Fruit fly (Drosophila melanogaster) whole organism, embryonic: Measurements from ENCODE around the gene Hecw.

ENCODE experiments used
- ATbp ChIP-seq: fragments of 200-800 bp; sonication (Bioruptor generic); optimal IDR thresholded peaks from 2 replicates; lab custom pipeline; 2017; ENCODE audit warnings: missing biosample characterization, mild to moderate bottlenecking, missing genetic modification characterization, missing genetic modification reagents
- Ada2b ChIP-seq: fragments of 200-800 bp; sonication (Bioruptor generic); IDR thresholded peaks from 2 replicates; pipeline ENCODE4 v1.3.6; 2022; ENCODE audit warnings: missing biosample characterization, missing genetic modification characterization
- CG11247 ChIP-seq: fragments of 200-800 bp; sonication (Bioruptor generic); IDR thresholded peaks from 2 replicates; pipeline ENCODE4 v1.3.6; 2022; ENCODE audit warnings: missing biosample characterization, missing genetic modification characterization
- CG11696 ChIP-seq: fragments of 200-800 bp; sonication (Bioruptor generic); IDR thresholded peaks from 2 replicates; pipeline ENCODE4 v1.3.6; 2022; ENCODE audit warnings: missing biosample characterization, missing genetic modification characterization
- CG13894 ChIP-seq: fragments of 200-800 bp; sonication (Bioruptor generic); optimal IDR thresholded peaks from 3 replicates; lab custom pipeline; 2018; ENCODE audit warnings: missing biosample characterization, mild to moderate bottlenecking, missing genetic modification characterization, moderate library complexity
- CG15073 ChIP-seq: fragments of 200-800 bp; sonication (Bioruptor generic); optimal IDR thresholded peaks from 2 replicates; lab custom pipeline; 2016; ENCODE audit warnings: missing biosample characterization, missing genetic modification characterization
- CG16779 ChIP-seq: fragments of 200-800 bp; sonication (Bioruptor generic); IDR thresholded peaks from 2 replicates; pipeline ENCODE4 v1.3.6; 2022; ENCODE audit warnings: missing biosample characterization, missing genetic modification characterization
- CG17361 ChIP-seq: fragments of 200-800 bp; sonication (Bioruptor generic); IDR thresholded peaks from 3 replicates; pipeline ENCODE4 v1.3.6; 2022; ENCODE audit warnings: missing biosample characterization, missing genetic modification characterization
- CG18262 ChIP-seq: fragments of 200-800 bp; optimal IDR thresholded peaks from 3 replicates; lab custom pipeline; 2019; ENCODE audit warnings: missing biosample characterization, mild to moderate bottlenecking, missing genetic modification characterization, moderate library complexity
- CG2712 ChIP-seq: fragments of 200-800 bp; optimal IDR thresholded peaks from 3 replicates; lab custom pipeline; 2019; ENCODE audit warnings: missing biosample characterization, mild to moderate bottlenecking, missing genetic modification characterization, moderate library complexity
- CG2889 ChIP-seq: fragments of 200-800 bp; sonication (Bioruptor generic); IDR thresholded peaks from 3 replicates; pipeline ENCODE4 v1.3.6; 2022; ENCODE audit warnings: missing biosample characterization, missing genetic modification characterization
- CG30431 ChIP-seq: fragments of 200-800 bp; sonication (Bioruptor generic); optimal IDR thresholded peaks from 2 replicates; lab custom pipeline; 2017; ENCODE audit warnings: missing biosample characterization, missing genetic modification characterization
- CG31388 ChIP-seq: fragments of 200-800 bp; sonication (Bioruptor generic); optimal IDR thresholded peaks from 2 replicates; lab custom pipeline; 2016; ENCODE audit warnings: missing biosample characterization, missing genetic modification characterization
- CG3847 ChIP-seq: fragments of 200-800 bp; sonication (Bioruptor generic); IDR thresholded peaks from 2 replicates; pipeline ENCODE4 v1.3.6; 2022; ENCODE audit warnings: missing biosample characterization, missing genetic modification characterization
- CG4282 ChIP-seq: fragments of 200-800 bp; sonication (Bioruptor generic); optimal IDR thresholded peaks from 2 replicates; lab custom pipeline; 2016; ENCODE audit warnings: missing biosample characterization, missing genetic modification characterization
- CG4328 ChIP-seq: fragments of 200-800 bp; sonication (Bioruptor generic); optimal IDR thresholded peaks from 3 replicates; lab custom pipeline; 2017; ENCODE audit warnings: missing biosample characterization, missing genetic modification reagents, missing genetic modification characterization
- CG4360 ChIP-seq: fragments of 200-800 bp; sonication (Bioruptor generic); IDR thresholded peaks from 2 replicates; pipeline ENCODE4 v1.3.6; 2022; ENCODE audit warnings: missing biosample characterization, missing genetic modification characterization
- CG4617 ChIP-seq: fragments of 200-800 bp; sonication (Bioruptor generic); optimal IDR thresholded peaks from 3 replicates; lab custom pipeline; 2016; ENCODE audit warnings: missing biosample characterization, missing genetic modification characterization, borderline replicate concordance
- CG4820 ChIP-seq: fragments of 200-800 bp; sonication (Bioruptor generic); optimal IDR thresholded peaks from 3 replicates; lab custom pipeline; 2016; ENCODE audit warnings: missing biosample characterization, missing genetic modification characterization
- CG5245 ChIP-seq: fragments of 200-800 bp; sonication (Bioruptor generic); optimal IDR thresholded peaks from 3 replicates; lab custom pipeline; 2016; ENCODE audit warnings: missing biosample characterization, missing genetic modification characterization
- CG6175 ChIP-seq: fragments of 200-800 bp; sonication (Bioruptor generic); IDR thresholded peaks from 3 replicates; pipeline ENCODE4 v1.3.6; 2022; ENCODE audit warnings: missing biosample characterization, missing genetic modification characterization
- CG6683 ChIP-seq: fragments of 200-800 bp; sonication (Bioruptor generic); optimal IDR thresholded peaks from 2 replicates; lab custom pipeline; 2017; ENCODE audit warnings: missing biosample characterization, mild to moderate bottlenecking, missing genetic modification characterization, missing genetic modification reagents
- CG7928 ChIP-seq: fragments of 200-800 bp; sonication (Bioruptor generic); optimal IDR thresholded peaks from 2 replicates; lab custom pipeline; 2017; ENCODE audit warnings: missing biosample characterization, mild to moderate bottlenecking, missing genetic modification characterization
- CG7963 ChIP-seq: fragments of 200-800 bp; sonication (Bioruptor generic); IDR thresholded peaks from 3 replicates; pipeline ENCODE4 v1.3.6; 2022; ENCODE audit warnings: missing biosample characterization, missing genetic modification characterization; ENCODE audit not compliant: partially characterized antibody
- CG8359 ChIP-seq: fragments of 200-800 bp; sonication (Bioruptor generic); optimal IDR thresholded peaks from 2 replicates; lab custom pipeline; 2017; ENCODE audit warnings: missing biosample characterization, mild to moderate bottlenecking, missing genetic modification characterization, borderline replicate concordance
- CG9797 ChIP-seq: fragments of 200-800 bp; sonication (Bioruptor generic); optimal IDR thresholded peaks from 3 replicates; lab custom pipeline; 2018; ENCODE audit warnings: missing biosample characterization, mild to moderate bottlenecking, missing genetic modification characterization
- D19B ChIP-seq: fragments of 200-800 bp; sonication (Bioruptor generic); optimal IDR thresholded peaks from 2 replicates; lab custom pipeline; 2017; ENCODE audit warnings: missing biosample characterization, mild to moderate bottlenecking, missing genetic modification characterization
- Dip3 ChIP-seq: fragments of 200-800 bp; sonication (Bioruptor generic); optimal IDR thresholded peaks from 3 replicates; lab custom pipeline; 2016; ENCODE audit warnings: missing biosample characterization, missing genetic modification characterization
- Doc2 ChIP-seq: fragments of 200-800 bp; sonication (Bioruptor generic); IDR thresholded peaks from 2 replicates; pipeline ENCODE4 v1.3.6; 2022; ENCODE audit warnings: missing biosample characterization, missing genetic modification characterization
- Fer1 ChIP-seq: fragments of 200-800 bp; sonication (Bioruptor generic); optimal IDR thresholded peaks from 2 replicates; lab custom pipeline; 2017; ENCODE audit warnings: missing biosample characterization, mild to moderate bottlenecking, missing genetic modification characterization
- Lhr ChIP-seq: fragments of 200-800 bp; sonication (Bioruptor generic); optimal IDR thresholded peaks from 3 replicates; lab custom pipeline; 2017; ENCODE audit warnings: mild to moderate bottlenecking, missing biosample characterization, missing genetic modification reagents, missing genetic modification characterization
- MESR4 ChIP-seq: fragments of 200-800 bp; sonication (Bioruptor generic); optimal IDR thresholded peaks from 2 replicates; lab custom pipeline; 2018; ENCODE audit warnings: missing biosample characterization, mild to moderate bottlenecking, missing genetic modification characterization, moderate library complexity
- Nf-YA ChIP-seq: fragments of 200-800 bp; sonication (Bioruptor generic); IDR thresholded peaks from 2 replicates; pipeline ENCODE4 v1.3.6; 2022; ENCODE audit warnings: missing biosample characterization, missing genetic modification characterization
- Oaz ChIP-seq: fragments of 200-800 bp; sonication (Bioruptor generic); IDR thresholded peaks from 2 replicates; pipeline ENCODE4 v1.3.6; 2022; ENCODE audit warnings: missing biosample characterization, missing genetic modification characterization
- Ptx1 ChIP-seq: fragments of 200-800 bp; sonication (Bioruptor generic); IDR thresholded peaks from 2 replicates; pipeline ENCODE4 v1.3.6; 2022; ENCODE audit warnings: missing biosample characterization, missing genetic modification characterization
- Sry-β ChIP-seq: fragments of 200-800 bp; sonication (Bioruptor generic); optimal IDR thresholded peaks from 2 replicates; lab custom pipeline; 2018; ENCODE audit warnings: missing biosample characterization, mild to moderate bottlenecking, missing genetic modification characterization, moderate library complexity
- Ssrp ChIP-seq: fragments of 200-800 bp; sonication (Bioruptor generic); optimal IDR thresholded peaks from 2 replicates; lab custom pipeline; 2018; ENCODE audit warnings: missing biosample characterization, mild to moderate bottlenecking, missing genetic modification characterization, moderate library complexity
- YL-1 ChIP-seq: fragments of 200-800 bp; sonication (Bioruptor generic); optimal IDR thresholded peaks from 3 replicates; lab custom pipeline; 2017; ENCODE audit warnings: missing biosample characterization, mild to moderate bottlenecking, missing genetic modification characterization
- aop ChIP-seq: fragments of 200-800 bp; sonication (Bioruptor generic); IDR thresholded peaks from 2 replicates; pipeline ENCODE4 v1.3.6; 2022; ENCODE audit warnings: missing biosample characterization, missing genetic modification characterization
- croc ChIP-seq: fragments of 200-800 bp; sonication (Bioruptor generic); conservative IDR thresholded peaks from 3 replicates; pipeline ENCODE4 v1.3.6; 2022; ENCODE audit warnings: missing biosample characterization, missing genetic modification characterization
- crol ChIP-seq: fragments of 200-800 bp; sonication (Bioruptor generic); IDR thresholded peaks from 2 replicates; pipeline ENCODE4 v1.3.6; 2022; ENCODE audit warnings: missing biosample characterization, missing genetic modification characterization
- dm ChIP-seq: fragments of 200-800 bp; sonication (Bioruptor generic); optimal IDR thresholded peaks from 3 replicates; lab custom pipeline; 2016; ENCODE audit warnings: missing biosample characterization, missing genetic modification characterization
- ftz-f1 ChIP-seq: fragments of 200-800 bp; sonication (Bioruptor generic); optimal IDR thresholded peaks from 2 replicates; lab custom pipeline; 2016; ENCODE audit warnings: missing biosample characterization, missing genetic modification characterization
- gro ChIP-seq: fragments of 200-800 bp; sonication (Bioruptor generic); optimal IDR thresholded peaks from 2 replicates; lab custom pipeline; 2016; ENCODE audit warnings: missing biosample characterization, missing genetic modification characterization
- luna ChIP-seq: fragments of 200-800 bp; sonication (Bioruptor generic); optimal IDR thresholded peaks from 2 replicates; lab custom pipeline; 2016; ENCODE audit warnings: missing biosample characterization, missing genetic modification characterization
- nau ChIP-seq: fragments of 200-800 bp; sonication (Bioruptor generic); optimal IDR thresholded peaks from 3 replicates; lab custom pipeline; 2017; ENCODE audit warnings: missing biosample characterization, mild to moderate bottlenecking, missing genetic modification characterization, missing genetic modification reagents
- phol ChIP-seq: fragments of 200-800 bp; sonication (Bioruptor generic); optimal IDR thresholded peaks from 3 replicates; lab custom pipeline; 2018; ENCODE audit warnings: missing biosample characterization, mild to moderate bottlenecking, missing genetic modification characterization, moderate library complexity
- tll ChIP-seq, 2 experiments: fragments of 200-800 bp in 1 of 2; fragments of >200 bp in 1 of 2; sonication (Bioruptor generic) in 1 of 2; optimal IDR thresholded peaks; 2 replicates each; lab custom pipeline; 2017 to 2019; ENCODE audit warnings: missing biosample characterization in 2 of 2, missing genetic modification characterization in 2 of 2, mild to moderate bottlenecking in 1 of 2, moderate library complexity in 1 of 2
- twi ChIP-seq: fragments of 200-800 bp; optimal IDR thresholded peaks from 2 replicates; lab custom pipeline; 2019; ENCODE audit warnings: missing biosample characterization, mild to moderate bottlenecking, missing genetic modification characterization, moderate library complexity
- unc-4 ChIP-seq: fragments of 200-800 bp; sonication (Bioruptor generic); IDR thresholded peaks from 2 replicates; pipeline ENCODE4 v1.3.6; 2022; ENCODE audit warnings: missing biosample characterization, missing genetic modification characterization; ENCODE audit not compliant: partially characterized antibody
- wdn ChIP-seq: fragments of 200-800 bp; sonication (Bioruptor generic); IDR thresholded peaks from 2 replicates; pipeline ENCODE4 v1.3.6; 2022; ENCODE audit warnings: missing biosample characterization, missing genetic modification characterization

The Hecw gene

DNA sequence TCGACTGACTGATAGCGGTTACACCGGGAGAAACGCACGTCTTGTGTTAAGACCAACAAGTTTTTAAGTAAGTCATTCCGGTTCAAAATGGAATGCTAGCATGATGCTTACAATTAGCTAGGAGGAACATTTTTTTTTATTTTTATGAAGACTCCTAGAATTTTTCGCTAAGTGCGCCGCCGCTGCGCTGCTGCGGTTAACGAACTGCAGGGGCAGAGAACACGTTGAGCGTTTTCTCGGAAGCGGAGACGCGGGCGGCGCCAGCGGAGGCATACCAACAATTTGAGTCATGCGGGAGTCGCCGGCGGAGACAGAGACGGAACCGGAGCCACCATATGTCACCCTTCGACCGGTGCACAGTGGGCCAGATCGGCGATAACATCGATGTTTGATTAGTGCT, 37.3 kb downstream of the Hecw start (continued):
- TF ChIP-seq Oaz (GFP tag; lab: Robert Waterston, UW) (peak; percentile 96), CG31388 (peak; percentile 93), CG6175 (GFP tag; lab: Robert Waterston, UW) (peak; percentile 91), CG2712 (tag; lab: Kevin White, UChicago) (peak; percentile 97), D19B (GFP tag; lab: Kevin White, UChicago) (peak; percentile 79), ATbp (GFP tag; lab: Kevin White, UChicago) (peak; percentile 97), Ssrp (tag; lab: Kevin White, UChicago) (peak; percentile 94), CG16779 (peak; percentile 94), CG4360 (peak; percentile 84), tll (GFP tag; optimal IDR thresholded peaks at IDR 0.05; lab: Kevin White, UChicago) (peak in 1 of 2 experiments; percentile 56), CG30431 (GFP tag; lab: Kevin White, UChicago) (peak; percentile 94), gro (peak; percentile 93), CG13894 (peak; percentile 83), luna (GFP tag; lab: Kevin White, UChicago) (peak; percentile 90), aop (GFP tag; lab: Robert Waterston, UW) (peak; percentile 97), crol (peak; percentile 88), CG4617 (peak; percentile 92), Fer1 (GFP tag; lab: Kevin White, UChicago) (peak; percentile 97), Nf-YA (GFP tag; lab: Robert Waterston, UW) (peak; percentile 95), CG15073 (GFP tag; lab: Kevin White, UChicago) (peak; percentile 82), Ptx1 (GFP tag; lab: Robert Waterston, UW) (peak; percentile 97), YL-1 (GFP tag; lab: Kevin White, UChicago) (peak; percentile 82), wdn (GFP tag; lab: Robert Waterston, UW) (peak; percentile 93), CG17361 (GFP tag; lab: Robert Waterston, UW) (peak; percentile 95), CG7928 (GFP tag; lab: Kevin White, UChicago) (peak; percentile 70), Ada2b (GFP tag; lab: Robert Waterston, UW) (peak; percentile 97), CG11247 (GFP tag; lab: Robert Waterston, UW) (peak; percentile 95), CG5245 (GFP tag; lab: Kevin White, UChicago) (peak; percentile 98), croc (GFP tag; lab: Robert Waterston, UW) (peak; percentile 95), Lhr (GFP tag; lab: Kevin White, UChicago) (peak; percentile 84), CG9797 (GFP tag; lab: Kevin White, UChicago) (peak; percentile 53), ftz-f1 (GFP tag; lab: Kevin White, UChicago) (peak; percentile 77), CG18262 (tag; lab: Kevin White, UChicago) (peak; percentile 94), CG6683 (peak; percentile 89), CG11696 (GFP tag; lab: Robert Waterston, UW) (peak; percentile 86), Sry-β (GFP tag; lab: Kevin White, UChicago) (peak; percentile 57), twi (tag; lab: Kevin White, UChicago) (peak; percentile 90), CG8359 (peak; percentile 86), CG2889 (GFP tag; lab: Robert Waterston, UW) (peak; percentile 96), nau (GFP tag; lab: Kevin White, UChicago) (peak; percentile 94), Doc2 (GFP tag; lab: Robert Waterston, UW) (peak; percentile 90), CG4282 (GFP tag; lab: Kevin White, UChicago) (peak; percentile 92), CG4820 (GFP tag; lab: Kevin White, UChicago) (peak; percentile 97), CG7963 (no peak), phol (tag; lab: Kevin White, UChicago) (peak; percentile 94), CG3847 (GFP tag; lab: Robert Waterston, UW) (peak; percentile 95), unc-4 (GFP tag; lab: Robert Waterston, UW) (no peak), dm (GFP tag; lab: Kevin White, UChicago) (peak; percentile 95), MESR4 (peak; percentile 62), CG4328 (GFP tag; lab: Kevin White, UChicago) (peak; percentile 91), Dip3 (GFP tag; lab: Kevin White, UChicago) (peak; percentile 96)
